Worm (Caenorhabditis elegans): ENCODE data around the gene C10G8.4.

DNA sequence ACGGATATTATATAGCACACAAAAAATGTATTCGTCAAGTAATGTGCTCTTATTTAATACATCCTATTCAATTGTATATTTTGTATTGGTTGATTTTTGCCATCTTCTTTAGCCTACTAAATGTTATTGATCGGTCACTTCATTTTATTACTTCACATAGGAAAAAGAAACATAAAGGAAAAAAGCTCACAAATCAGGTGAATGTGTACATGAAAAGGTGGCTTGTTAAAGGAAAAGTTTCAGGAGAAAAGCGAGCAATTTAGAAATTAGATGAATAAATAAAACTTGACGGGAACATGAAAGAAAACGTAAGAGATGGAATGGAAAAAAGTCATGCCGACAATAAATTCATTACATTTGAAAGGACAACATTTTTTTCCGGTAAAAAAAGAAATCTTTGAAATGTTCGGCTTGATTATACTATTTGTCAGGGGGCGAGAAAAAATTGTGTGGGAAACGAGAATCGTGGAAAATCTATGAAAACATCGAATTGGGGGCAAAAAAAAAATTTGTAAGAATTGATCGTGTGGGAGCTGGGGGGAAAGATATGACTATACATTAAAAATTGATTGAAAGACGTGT, 36.2 kb upstream of the C10G8.4 start:
- TF ChIP-seq ama-1 (optimal IDR thresholded peaks at IDR 0.05): peak; percentile 23
- TF ChIP-seq nhr-67 (tag; optimal IDR thresholded peaks at IDR 0.05): no peak
- TF ChIP-seq hmg-11 (tag; optimal IDR thresholded peaks at IDR 0.05): no peak
- no peak for TF ChIP-seq eor-1 (tag; optimal IDR thresholded peaks at IDR 0.05)
- TF ChIP-seq snpc-4 (tag; optimal IDR thresholded peaks at IDR 0.05): no peak
- TF ChIP-seq unc-62 (GFP tag; optimal IDR thresholded peaks at IDR 0.05): no peak
- no peak for TF ChIP-seq nhr-11 (tag; optimal IDR thresholded peaks at IDR 0.05)
- TF ChIP-seq skn-1 (tag; optimal IDR thresholded peaks at IDR 0.05): no peak
- TF ChIP-seq pqm-1 (tag; optimal IDR thresholded peaks at IDR 0.05): no peak
- no peak for TF ChIP-seq pha-4 (tag; optimal IDR thresholded peaks at IDR 0.05)
- no peak for TF ChIP-seq sea-2 (GFP tag; optimal IDR thresholded peaks at IDR 0.05)
- no peak for TF ChIP-seq ztf-11 (tag; optimal IDR thresholded peaks at IDR 0.05)
- TF ChIP-seq ceh-82 (tag; optimal IDR thresholded peaks at IDR 0.05): no peak
